Fruit fly (Drosophila melanogaster) whole organism, embryonic: Measurements from ENCODE around the gene CG15877.

Source experiments
- CG10366 ChIP-seq: fragments of 200-800 bp; sonication (Bioruptor generic); IDR thresholded peaks from 2 replicates; pipeline ENCODE4 v1.3.6; 2022; ENCODE audit warnings: missing biosample characterization, missing genetic modification characterization
- CG12942 ChIP-seq: fragments of 200-800 bp; sonication (Bioruptor generic); optimal IDR thresholded peaks from 3 replicates; lab custom pipeline; 2016; ENCODE audit warnings: missing biosample characterization, missing genetic modification characterization
- CG13123 ChIP-seq: fragments of 200-800 bp; sonication (Bioruptor generic); optimal IDR thresholded peaks from 2 replicates; lab custom pipeline; 2016; ENCODE audit warnings: missing biosample characterization, missing genetic modification characterization
- CG13424 ChIP-seq: fragments of 200-800 bp; sonication (Bioruptor generic); optimal IDR thresholded peaks from 2 replicates; lab custom pipeline; 2019; ENCODE audit warnings: missing biosample characterization, mild to moderate bottlenecking, missing genetic modification characterization, moderate library complexity
- CG14965 ChIP-seq: fragments of 200-800 bp; sonication (Bioruptor generic); optimal IDR thresholded peaks from 2 replicates; lab custom pipeline; 2016; ENCODE audit warnings: missing biosample characterization, missing genetic modification characterization, borderline replicate concordance
- CG15269 ChIP-seq: fragments of 200-800 bp; sonication (Bioruptor generic); optimal IDR thresholded peaks from 2 replicates; lab custom pipeline; 2018; ENCODE audit warnings: missing biosample characterization, mild to moderate bottlenecking, missing genetic modification characterization, moderate library complexity
- CG1529 ChIP-seq: fragments of 200-800 bp; sonication (Bioruptor generic); optimal IDR thresholded peaks from 3 replicates; lab custom pipeline; 2018; ENCODE audit warnings: missing biosample characterization, missing genetic modification characterization
- CG1603 ChIP-seq: fragments of 200-800 bp; sonication (Bioruptor generic); optimal IDR thresholded peaks from 2 replicates; lab custom pipeline; 2019; ENCODE audit warnings: missing biosample characterization, mild to moderate bottlenecking, missing genetic modification characterization, moderate library complexity
- CG17186 ChIP-seq: fragments of 200-800 bp; sonication (Bioruptor generic); optimal IDR thresholded peaks from 3 replicates; lab custom pipeline; 2017; ENCODE audit warnings: missing biosample characterization, missing genetic modification reagents, missing genetic modification characterization
- CG18764 ChIP-seq: fragments of 200-800 bp; sonication (Bioruptor generic); optimal IDR thresholded peaks from 3 replicates; lab custom pipeline; 2016; ENCODE audit warnings: missing biosample characterization, missing genetic modification characterization
- CG32772 ChIP-seq: fragments of 200-800 bp; sonication (Bioruptor generic); IDR thresholded peaks from 2 replicates; pipeline ENCODE4 v1.3.6; 2022; ENCODE audit warnings: missing biosample characterization, missing genetic modification characterization
- CG34376 ChIP-seq: fragments of 200-800 bp; sonication (Bioruptor generic); optimal IDR thresholded peaks from 2 replicates; lab custom pipeline; 2018; ENCODE audit warnings: missing biosample characterization, mild to moderate bottlenecking, missing genetic modification characterization
- CG3838 ChIP-seq: fragments of 200-800 bp; sonication (Bioruptor generic); optimal IDR thresholded peaks from 3 replicates; lab custom pipeline; 2016; ENCODE audit warnings: missing biosample characterization, missing genetic modification characterization
- CG4360 ChIP-seq: fragments of 200-800 bp; sonication (Bioruptor generic); IDR thresholded peaks from 2 replicates; pipeline ENCODE4 v1.3.6; 2022; ENCODE audit warnings: missing biosample characterization, missing genetic modification characterization
- CG4424 ChIP-seq: fragments of 200-800 bp; sonication (Bioruptor generic); optimal IDR thresholded peaks from 3 replicates; lab custom pipeline; 2016; ENCODE audit warnings: missing biosample characterization, missing genetic modification characterization
- CG4617 ChIP-seq: fragments of 200-800 bp; sonication (Bioruptor generic); optimal IDR thresholded peaks from 3 replicates; lab custom pipeline; 2016; ENCODE audit warnings: missing biosample characterization, missing genetic modification characterization, borderline replicate concordance
- CG6765 ChIP-seq: fragments of 200-800 bp; sonication (Bioruptor generic); optimal IDR thresholded peaks from 3 replicates; lab custom pipeline; 2017; ENCODE audit warnings: missing biosample characterization, mild to moderate bottlenecking, missing genetic modification characterization
- CG6791 ChIP-seq: fragments of 200-800 bp; sonication (Bioruptor generic); IDR thresholded peaks from 3 replicates; pipeline ENCODE4 v1.3.6; 2022; ENCODE audit warnings: missing biosample characterization, missing genetic modification characterization; ENCODE audit not compliant: partially characterized antibody
- CG8388 ChIP-seq: fragments of 200-800 bp; sonication (Bioruptor generic); optimal IDR thresholded peaks from 2 replicates; lab custom pipeline; 2019; ENCODE audit warnings: missing biosample characterization, mild to moderate bottlenecking, missing genetic modification characterization, moderate library complexity
- CG8478 ChIP-seq: fragments of >200 bp; optimal IDR thresholded peaks from 2 replicates; lab custom pipeline; 2018
- CoRest ChIP-seq: fragments of 200-800 bp; sonication (Bioruptor generic); optimal IDR thresholded peaks from 3 replicates; lab custom pipeline; 2018; ENCODE audit warnings: missing biosample characterization, mild to moderate bottlenecking, missing genetic modification characterization, moderate library complexity
- D19A ChIP-seq: fragments of 200-800 bp; optimal IDR thresholded peaks from 3 replicates; lab custom pipeline; 2019; ENCODE audit warnings: missing biosample characterization, mild to moderate bottlenecking, missing genetic modification characterization, moderate library complexity
- H15 ChIP-seq: fragments of 200-800 bp; sonication (Bioruptor generic); IDR thresholded peaks from 3 replicates; pipeline ENCODE4 v1.3.6; 2022; ENCODE audit warnings: missing biosample characterization, missing genetic modification characterization
- HHEX ChIP-seq: fragments of 200-800 bp; sonication (Bioruptor generic); optimal IDR thresholded peaks from 3 replicates; lab custom pipeline; 2017; ENCODE audit warnings: missing biosample characterization, mild to moderate bottlenecking, missing genetic modification characterization, missing genetic modification reagents
- HLH54F ChIP-seq: fragments of 200-800 bp; sonication (Bioruptor generic); optimal IDR thresholded peaks from 3 replicates; lab custom pipeline; 2016; ENCODE audit warnings: missing biosample characterization, missing genetic modification characterization
- Hr3 ChIP-seq: fragments of 200-800 bp; sonication (Bioruptor generic); optimal IDR thresholded peaks from 3 replicates; lab custom pipeline; 2016; ENCODE audit warnings: missing biosample characterization, missing genetic modification characterization
- NC2β ChIP-seq: fragments of 200-800 bp; sonication (Bioruptor generic); optimal IDR thresholded peaks from 2 replicates; lab custom pipeline; 2016; ENCODE audit warnings: missing biosample characterization, missing genetic modification characterization
- Nf-YA ChIP-seq: fragments of 200-800 bp; sonication (Bioruptor generic); IDR thresholded peaks from 2 replicates; pipeline ENCODE4 v1.3.6; 2022; ENCODE audit warnings: missing biosample characterization, missing genetic modification characterization
- Nf-YB ChIP-seq: fragments of 200-800 bp; sonication (Bioruptor generic); optimal IDR thresholded peaks from 3 replicates; lab custom pipeline; 2019; ENCODE audit warnings: missing biosample characterization, mild to moderate bottlenecking, missing genetic modification characterization, moderate library complexity
- Ravus ChIP-seq: fragments of 200-800 bp; sonication (Bioruptor generic); IDR thresholded peaks from 2 replicates; pipeline ENCODE4 v1.3.6; 2022; ENCODE audit warnings: missing biosample characterization, missing genetic modification characterization
- Rfx ChIP-seq: fragments of 200-800 bp; sonication (Bioruptor generic); IDR thresholded peaks from 2 replicates; pipeline ENCODE4 v1.3.6; 2022; ENCODE audit warnings: missing biosample characterization, missing genetic modification characterization
- Sry-δ ChIP-seq: fragments of 200-800 bp; sonication (Bioruptor generic); optimal IDR thresholded peaks from 2 replicates; lab custom pipeline; 2016; ENCODE audit warnings: missing biosample characterization, missing genetic modification characterization
- ase ChIP-seq: fragments of 200-800 bp; sonication (Bioruptor generic); IDR thresholded peaks from 3 replicates; pipeline ENCODE4 v1.3.6; 2022; ENCODE audit warnings: missing biosample characterization, missing genetic modification characterization
- bsh ChIP-seq, 2 experiments: fragments of 200-800 bp; sonication (Bioruptor generic); optimal IDR thresholded peaks; 2 replicates each; lab custom pipeline; 2017 to 2018; ENCODE audit warnings: mild to moderate bottlenecking in 2 of 2, missing biosample characterization in 2 of 2, missing genetic modification characterization in 2 of 2, moderate library complexity in 1 of 2
- chm ChIP-seq: fragments of 200-800 bp; sonication (Bioruptor generic); IDR thresholded peaks from 2 replicates; pipeline ENCODE4 v1.3.6; 2022; ENCODE audit warnings: missing biosample characterization, missing genetic modification characterization
- dati ChIP-seq: fragments of 200-800 bp; sonication (Bioruptor generic); IDR thresholded peaks from 2 replicates; pipeline ENCODE4 v1.3.6; 2022; ENCODE audit warnings: missing biosample characterization, missing genetic modification characterization
- en ChIP-seq: fragments of 200-800 bp; sonication (Bioruptor generic); optimal IDR thresholded peaks from 2 replicates; lab custom pipeline; 2016; ENCODE audit warnings: missing biosample characterization, missing genetic modification characterization
- eyg ChIP-seq: fragments of 200-800 bp; sonication (Bioruptor generic); optimal IDR thresholded peaks from 3 replicates; lab custom pipeline; 2016; ENCODE audit warnings: missing biosample characterization, missing genetic modification characterization
- gro ChIP-seq: fragments of 200-800 bp; sonication (Bioruptor generic); optimal IDR thresholded peaks from 2 replicates; lab custom pipeline; 2016; ENCODE audit warnings: missing biosample characterization, missing genetic modification characterization
- gsb ChIP-seq: fragments of 200-800 bp; sonication (Bioruptor generic); IDR thresholded peaks from 2 replicates; pipeline ENCODE4 v1.3.6; 2022; ENCODE audit warnings: missing biosample characterization, missing genetic modification characterization
- hbn ChIP-seq: fragments of 200-800 bp; sonication (Bioruptor generic); IDR thresholded peaks from 2 replicates; pipeline ENCODE4 v1.3.6; 2022; ENCODE audit warnings: missing biosample characterization, missing genetic modification characterization; ENCODE audit not compliant: partially characterized antibody
- jing ChIP-seq: fragments of 200-800 bp; sonication (Bioruptor generic); optimal IDR thresholded peaks from 2 replicates; lab custom pipeline; 2018; ENCODE audit warnings: missing biosample characterization, mild to moderate bottlenecking, missing genetic modification characterization
- jumu ChIP-seq: fragments of 200-800 bp; sonication (Bioruptor generic); optimal IDR thresholded peaks from 3 replicates; lab custom pipeline; 2016; ENCODE audit warnings: missing biosample characterization, missing genetic modification characterization
- lilli ChIP-seq: fragments of 200-800 bp; sonication (Bioruptor generic); optimal IDR thresholded peaks from 3 replicates; lab custom pipeline; 2016; ENCODE audit warnings: missing biosample characterization, missing genetic modification characterization
- mirr ChIP-seq: fragments of 200-800 bp; sonication (Bioruptor generic); optimal IDR thresholded peaks from 3 replicates; lab custom pipeline; 2018; ENCODE audit warnings: missing biosample characterization, mild to moderate bottlenecking, missing genetic modification characterization
- phol ChIP-seq: fragments of 200-800 bp; sonication (Bioruptor generic); optimal IDR thresholded peaks from 3 replicates; lab custom pipeline; 2018; ENCODE audit warnings: missing biosample characterization, mild to moderate bottlenecking, missing genetic modification characterization, moderate library complexity
- psq ChIP-seq: fragments of 200-800 bp; sonication (Bioruptor generic); optimal IDR thresholded peaks from 2 replicates; lab custom pipeline; 2017; ENCODE audit warnings: missing biosample characterization, missing genetic modification characterization
- row ChIP-seq: fragments of 200-800 bp; sonication (Bioruptor generic); IDR thresholded peaks from 3 replicates; pipeline ENCODE4 v1.3.6; 2022; ENCODE audit warnings: missing biosample characterization, missing genetic modification characterization
- salm ChIP-seq: fragments of 200-800 bp; sonication (Bioruptor generic); optimal IDR thresholded peaks from 2 replicates; lab custom pipeline; 2018; ENCODE audit warnings: missing biosample characterization, mild to moderate bottlenecking, missing genetic modification characterization
- sisA ChIP-seq: fragments of 200-800 bp; sonication (Bioruptor generic); IDR thresholded peaks from 2 replicates; pipeline ENCODE4 v1.3.6; 2022; ENCODE audit warnings: missing biosample characterization, missing genetic modification characterization
- slp2 ChIP-seq: fragments of 200-800 bp; sonication (Bioruptor generic); optimal IDR thresholded peaks from 2 replicates; lab custom pipeline; 2016; ENCODE audit warnings: missing biosample characterization, missing genetic modification characterization
- zen ChIP-seq: fragments of 200-800 bp; sonication (Bioruptor generic); optimal IDR thresholded peaks from 3 replicates; lab custom pipeline; 2018; ENCODE audit warnings: missing biosample characterization, mild to moderate bottlenecking, missing genetic modification characterization, moderate library complexity

Gene CG15877

dm6 chr3L:2411564-2412080 is 34.3 kb upstream of the CG15877 start (continued):
- TF ChIP-seq CG1603 (tag; lab: Kevin White, UChicago): no peak
- no peak for TF ChIP-seq CG10366 (GFP tag; lab: Robert Waterston, UW)
- no peak for TF ChIP-seq en (GFP tag; lab: Kevin White, UChicago)
- no peak for TF ChIP-seq gro (GFP tag; lab: Kevin White, UChicago)
- TF ChIP-seq sisA (GFP tag; lab: Robert Waterston, UW): no peak; the same call in 1 of the 2 replicates
- TF ChIP-seq CG6765: peak; percentile 32
- no peak for TF ChIP-seq mirr (GFP tag; lab: Kevin White, UChicago)
- no peak for TF ChIP-seq CG4360 (GFP tag; lab: Robert Waterston, UW)
- no peak for TF ChIP-seq Nf-YB
- no peak for TF ChIP-seq CG8388 (GFP tag; lab: Kevin White, UChicago)
- no peak for TF ChIP-seq Sry-δ (GFP tag; lab: Kevin White, UChicago)
- TF ChIP-seq phol (tag; lab: Kevin White, UChicago): peak; percentile 20
- TF ChIP-seq chm: no peak
- TF ChIP-seq CoRest (tag; lab: Kevin White, UChicago): peak; percentile 46
- TF ChIP-seq CG17186: no peak
- TF ChIP-seq Rfx (GFP tag; lab: Robert Waterston, UW): peak; percentile 53
- TF ChIP-seq hbn: no peak
- TF ChIP-seq jing: no peak
- TF ChIP-seq CG13424 (tag; lab: Kevin White, UChicago): peak; percentile 72
- TF ChIP-seq eyg (GFP tag; lab: Kevin White, UChicago): no peak
- TF ChIP-seq CG8478 (lab: Kevin White, UChicago): no peak
- no peak for TF ChIP-seq CG18764
- peak; percentile 48; the same call in 1 of the 2 replicates for TF ChIP-seq CG32772
- no peak for TF ChIP-seq CG3838 (GFP tag; lab: Kevin White, UChicago)
- TF ChIP-seq slp2 (GFP tag; lab: Kevin White, UChicago): no peak
- no peak for TF ChIP-seq CG14965 (GFP tag; lab: Kevin White, UChicago)
- no peak for TF ChIP-seq dati (GFP tag; lab: Robert Waterston, UW)
- TF ChIP-seq psq (GFP tag; lab: Kevin White, UChicago): no peak
- TF ChIP-seq CG4424: peak; percentile 6
- no peak for TF ChIP-seq H15
- TF ChIP-seq salm (tag; lab: Kevin White, UChicago): no peak
- no peak for TF ChIP-seq zen
- peak; percentile 35 for TF ChIP-seq HHEX
- TF ChIP-seq gsb (GFP tag; lab: Robert Waterston, UW): no peak
- no peak for TF ChIP-seq CG6791 (GFP tag; lab: Robert Waterston, UW)
- no peak for TF ChIP-seq D19A (tag; lab: Kevin White, UChicago)
- no peak for TF ChIP-seq Hr3 (GFP tag; lab: Kevin White, UChicago)
- no peak for TF ChIP-seq jumu
- TF ChIP-seq ase (GFP tag; lab: Robert Waterston, UW): 0 out of 3 replicates have a peak, but pooled peaks have one; percentile 31
- peak; percentile 6 to 19 for TF ChIP-seq bsh (GFP tag; optimal IDR thresholded peaks at IDR 0.05; lab: Kevin White, UChicago)
- no peak for TF ChIP-seq CG13123 (GFP tag; lab: Kevin White, UChicago)
- TF ChIP-seq Ravus (GFP tag; lab: Robert Waterston, UW): no peak
- TF ChIP-seq CG12942 (GFP tag; lab: Kevin White, UChicago): no peak
- TF ChIP-seq CG4617: no peak
- peak; percentile 41 for TF ChIP-seq lilli
- no peak for TF ChIP-seq NC2β
- TF ChIP-seq CG1529 (GFP tag; lab: Kevin White, UChicago): no peak
- peak; percentile 58 for TF ChIP-seq CG15269 (tag; lab: Kevin White, UChicago)
- TF ChIP-seq Nf-YA (GFP tag; lab: Robert Waterston, UW): no peak
- peak; percentile 71 for TF ChIP-seq row (GFP tag; lab: Robert Waterston, UW)
- no peak for TF ChIP-seq HLH54F (GFP tag; lab: Kevin White, UChicago)
- TF ChIP-seq CG34376: peak; percentile 42
